Comparison of ENCODE assay signal across 1 fruit fly cellular context in the genomic region with DNA sequence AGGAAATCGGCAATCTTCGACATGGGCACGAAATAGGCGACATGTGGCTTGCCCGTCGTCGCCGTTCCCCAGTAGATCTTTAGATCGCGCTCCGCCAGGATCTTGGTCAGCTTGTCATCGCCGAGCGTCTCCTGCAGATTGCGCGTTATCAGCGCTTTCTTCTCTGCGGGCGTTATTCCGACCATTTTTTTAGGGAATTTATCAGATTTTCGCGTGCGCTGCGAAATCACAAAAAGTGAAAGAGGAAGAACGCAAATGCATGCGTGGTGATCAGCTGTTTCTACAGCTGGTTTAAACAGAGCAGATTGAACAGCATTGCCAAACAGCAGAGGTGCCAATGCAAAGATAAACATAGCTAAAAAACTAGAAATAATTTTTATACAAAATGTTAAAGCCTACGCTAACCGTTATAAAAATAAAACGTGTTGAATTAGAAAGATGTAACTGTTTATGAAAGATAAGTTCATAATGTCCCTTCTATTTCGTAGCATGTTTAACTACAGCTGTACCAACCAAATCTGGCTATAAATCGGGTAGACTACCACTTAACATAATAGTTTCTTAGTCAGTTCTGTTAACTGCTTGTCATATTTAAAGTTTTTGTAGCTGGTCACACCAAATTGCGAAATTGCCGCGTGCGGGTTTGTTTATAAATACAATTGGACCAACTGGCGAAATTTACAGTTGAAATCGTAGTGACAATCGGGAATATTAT.
A peak's percentile ranks its signal among the peaks of the same experiment; 100 is the strongest.
TF ChIP-seq lines count a peak whose summit lies in the region.

Gene TyrRS, minus strand, starts transcription at position 244 of the 715 bp plus-strand sequence.
Gene CG33158, plus strand, starts transcription at position 539 of the 715 bp plus-strand sequence.

TF ChIP-seq in whole organism, embryonic, 481 proteins besides CTCF, POLR2A, EP300 and RAD21 (continued from another document):
- TF ChIP-seq slp2 (GFP tag; optimal IDR thresholded peaks at IDR 0.05; lab: Kevin White, UChicago) = no peak
- TF ChIP-seq twi (tag; optimal IDR thresholded peaks at IDR 0.05; lab: Kevin White, UChicago) = peak; percentile 29
- TF ChIP-seq CG11398 (GFP tag; optimal IDR thresholded peaks at IDR 0.05; lab: Kevin White, UChicago) = peak; percentile 14
- peak; percentile 38 for TF ChIP-seq Max (GFP tag; optimal IDR thresholded peaks at IDR 0.05; lab: Kevin White, UChicago)
- no peak for TF ChIP-seq CG18599 (GFP tag; optimal IDR thresholded peaks at IDR 0.05; lab: Kevin White, UChicago)
- peak in 1 of 3 experiments; percentile 5 for TF ChIP-seq Stat92E (GFP tag; optimal IDR thresholded peaks at IDR 0.05; lab: Kevin White, UChicago)
- no peak for TF ChIP-seq ttk (GFP tag; IDR thresholded peaks at IDR 0.05; lab: Robert Waterston, UW)
- no peak for TF ChIP-seq CG3847 (GFP tag; IDR thresholded peaks at IDR 0.05; lab: Robert Waterston, UW)
- peak; percentile 2 for TF ChIP-seq CG17829 (tag; optimal IDR thresholded peaks at IDR 0.05; lab: Kevin White, UChicago)
- no peak for TF ChIP-seq CG12104 (GFP tag; optimal IDR thresholded peaks at IDR 0.05; lab: Kevin White, UChicago)
- TF ChIP-seq dmrt11E (tag; optimal IDR thresholded peaks at IDR 0.05; lab: Kevin White, UChicago) = peak; percentile 22
- TF ChIP-seq CG10274 (GFP tag; optimal IDR thresholded peaks at IDR 0.05; lab: Kevin White, UChicago) = no peak
- peak; percentile 49 for TF ChIP-seq YL-1 (GFP tag; optimal IDR thresholded peaks at IDR 0.05; lab: Kevin White, UChicago)
- peak; percentile 87 for TF ChIP-seq sens (GFP tag; lab: Kevin White, UChicago)
- TF ChIP-seq CG14710 (tag; optimal IDR thresholded peaks at IDR 0.05; lab: Kevin White, UChicago) = peak; percentile 50
- TF ChIP-seq gcm (GFP tag; optimal IDR thresholded peaks at IDR 0.05; lab: Kevin White, UChicago) = peak; percentile 66
- no peak for TF ChIP-seq psq (GFP tag; optimal IDR thresholded peaks at IDR 0.05; lab: Kevin White, UChicago)
- peak; percentile 76 for TF ChIP-seq MBD-R2 (GFP tag; IDR thresholded peaks at IDR 0.05; lab: Robert Waterston, UW)
- TF ChIP-seq kni (GFP tag; optimal IDR thresholded peaks at IDR 0.05; lab: Kevin White, UChicago) = peak; percentile 84
- peak; percentile 51 for TF ChIP-seq pzg (GFP tag; optimal IDR thresholded peaks at IDR 0.05; lab: Kevin White, UChicago)
- no peak for TF ChIP-seq CG17802 (tag; optimal IDR thresholded peaks at IDR 0.05; lab: Kevin White, UChicago)
- TF ChIP-seq insv (GFP tag; optimal IDR thresholded peaks at IDR 0.05; lab: Kevin White, UChicago) = peak; percentile 51 to 94
- peak; percentile 75 for TF ChIP-seq row (GFP tag; IDR thresholded peaks at IDR 0.05; lab: Robert Waterston, UW)
- peak; percentile 33 for TF ChIP-seq CoRest (tag; optimal IDR thresholded peaks at IDR 0.05; lab: Kevin White, UChicago)
- no peak for TF ChIP-seq Xbp1 (GFP tag; optimal IDR thresholded peaks at IDR 0.05; lab: Kevin White, UChicago)
- TF ChIP-seq trem (tag; optimal IDR thresholded peaks at IDR 0.05; lab: Kevin White, UChicago) = peak; percentile 84
- 0 out of 2 replicates have a peak, but pooled peaks have one; percentile 25 for TF ChIP-seq Scr (GFP tag; IDR thresholded peaks at IDR 0.05; lab: Robert Waterston, UW; ENCODE audit: partially characterized antibody)
- peak; percentile 15 for TF ChIP-seq stwl (tag; optimal IDR thresholded peaks at IDR 0.05; lab: Kevin White, UChicago)
- no peak for TF ChIP-seq CG17328 (GFP tag; IDR thresholded peaks at IDR 0.05; lab: Robert Waterston, UW)
- peak; percentile 11 for TF ChIP-seq phol (tag; optimal IDR thresholded peaks at IDR 0.05; lab: Kevin White, UChicago)
- no peak for TF ChIP-seq Awh (GFP tag; IDR thresholded peaks at IDR 0.05; lab: Robert Waterston, UW)
- peak; percentile 93 for TF ChIP-seq Sry-β (GFP tag; optimal IDR thresholded peaks at IDR 0.05; lab: Kevin White, UChicago)
- no peak for TF ChIP-seq Blimp-1 (GFP tag; optimal IDR thresholded peaks at IDR 0.05; lab: Kevin White, UChicago)
- peak; percentile 18 for TF ChIP-seq CG30403 (GFP tag; optimal IDR thresholded peaks at IDR 0.05; lab: Kevin White, UChicago)
- TF ChIP-seq tll (GFP tag; optimal IDR thresholded peaks at IDR 0.05; lab: Kevin White, UChicago) = no peak
- TF ChIP-seq MESR4 (GFP tag; optimal IDR thresholded peaks at IDR 0.05; lab: Kevin White, UChicago) = peak; percentile 55
- TF ChIP-seq CG15479 (GFP tag; optimal IDR thresholded peaks at IDR 0.05; lab: Kevin White, UChicago) = peak; percentile 74
- no peak for TF ChIP-seq tx (GFP tag; optimal IDR thresholded peaks at IDR 0.05; lab: Kevin White, UChicago)
- TF ChIP-seq lola (GFP tag; optimal IDR thresholded peaks at IDR 0.05; lab: Kevin White, UChicago) = peak in 1 of 3 experiments; percentile 27
- peak; percentile 77 for TF ChIP-seq gfzf (GFP tag; optimal IDR thresholded peaks at IDR 0.05; lab: Kevin White, UChicago)
- TF ChIP-seq sens-2 (GFP tag; IDR thresholded peaks at IDR 0.05; lab: Robert Waterston, UW) = no peak
- no peak for TF ChIP-seq Hsf (GFP tag; optimal IDR thresholded peaks at IDR 0.05; lab: Kevin White, UChicago)
- peak; percentile 4 for TF ChIP-seq CG10979 (tag; optimal IDR thresholded peaks at IDR 0.05; lab: Kevin White, UChicago)
- no peak for TF ChIP-seq CG4360 (GFP tag; IDR thresholded peaks at IDR 0.05; lab: Robert Waterston, UW)
